Fruit fly (Drosophila melanogaster) whole organism, embryonic: Measurements from ENCODE around the gene JIL-1.

Source experiments
- B-H1 ChIP-seq: fragments of 200-800 bp; sonication (Bioruptor generic); IDR thresholded peaks from 3 replicates; pipeline ENCODE4 v1.3.6; 2022; ENCODE audit warnings: missing biosample characterization, missing genetic modification characterization
- CG10431 ChIP-seq: fragments of 200-800 bp; sonication (Bioruptor generic); optimal IDR thresholded peaks from 3 replicates; lab custom pipeline; 2018; ENCODE audit warnings: missing biosample characterization, mild to moderate bottlenecking, missing genetic modification characterization
- CG10565 ChIP-seq: fragments of 200-800 bp; sonication (Bioruptor generic); optimal IDR thresholded peaks from 3 replicates; lab custom pipeline; 2016; ENCODE audit warnings: missing biosample characterization, mild to moderate bottlenecking, missing genetic modification characterization
- CG12769 ChIP-seq: fragments of 200-800 bp; sonication (Bioruptor generic); optimal IDR thresholded peaks from 2 replicates; lab custom pipeline; 2019; ENCODE audit warnings: missing biosample characterization, mild to moderate bottlenecking, missing genetic modification characterization, moderate library complexity
- CG14050 ChIP-seq: fragments of 200-800 bp; sonication (Bioruptor generic); IDR thresholded peaks from 3 replicates; pipeline ENCODE4 v1.3.6; 2022; ENCODE audit warnings: missing biosample characterization, missing genetic modification characterization
- CG1602 ChIP-seq: fragments of 200-800 bp; sonication (Bioruptor generic); optimal IDR thresholded peaks from 3 replicates; lab custom pipeline; 2016; ENCODE audit warnings: missing biosample characterization, missing genetic modification characterization
- CG17568 ChIP-seq: fragments of 200-800 bp; sonication (Bioruptor generic); optimal IDR thresholded peaks from 2 replicates; lab custom pipeline; 2018; ENCODE audit warnings: missing biosample characterization, mild to moderate bottlenecking, missing genetic modification characterization, moderate library complexity
- CG33557 ChIP-seq: fragments of 200-800 bp; sonication (Bioruptor generic); optimal IDR thresholded peaks from 2 replicates; lab custom pipeline; 2019; ENCODE audit warnings: missing biosample characterization, mild to moderate bottlenecking, missing genetic modification characterization, moderate library complexity
- CG34224 ChIP-seq: fragments of 200-800 bp; sonication (Bioruptor generic); IDR thresholded peaks from 3 replicates; pipeline ENCODE4 v1.3.6; 2022; ENCODE audit warnings: missing biosample characterization, missing genetic modification characterization; ENCODE audit not compliant: partially characterized antibody
- CG34376 ChIP-seq: fragments of 200-800 bp; sonication (Bioruptor generic); optimal IDR thresholded peaks from 2 replicates; lab custom pipeline; 2018; ENCODE audit warnings: missing biosample characterization, mild to moderate bottlenecking, missing genetic modification characterization
- CG3847 ChIP-seq: fragments of 200-800 bp; sonication (Bioruptor generic); IDR thresholded peaks from 2 replicates; pipeline ENCODE4 v1.3.6; 2022; ENCODE audit warnings: missing biosample characterization, missing genetic modification characterization
- CG43689 ChIP-seq: fragments of 200-800 bp; sonication (Bioruptor generic); IDR thresholded peaks from 2 replicates; pipeline ENCODE4 v1.3.6; 2022; ENCODE audit warnings: missing biosample characterization, missing genetic modification characterization
- CG4707 ChIP-seq: fragments of 200-800 bp; sonication (Bioruptor generic); optimal IDR thresholded peaks from 2 replicates; lab custom pipeline; 2018; ENCODE audit warnings: missing biosample characterization, mild to moderate bottlenecking, missing genetic modification characterization, moderate library complexity
- CG8281 ChIP-seq: fragments of 200-800 bp; sonication (Bioruptor generic); optimal IDR thresholded peaks from 2 replicates; lab custom pipeline; 2018; ENCODE audit warnings: missing biosample characterization, mild to moderate bottlenecking, missing genetic modification characterization, moderate library complexity
- CG8478 ChIP-seq: fragments of >200 bp; optimal IDR thresholded peaks from 2 replicates; lab custom pipeline; 2018
- CG9215 ChIP-seq: fragments of 200-800 bp; sonication (Bioruptor generic); IDR thresholded peaks from 2 replicates; pipeline ENCODE4 v1.3.6; 2022; ENCODE audit warnings: missing biosample characterization, missing genetic modification characterization
- CG9437 ChIP-seq: fragments of 200-800 bp; sonication (Bioruptor generic); optimal IDR thresholded peaks from 2 replicates; lab custom pipeline; 2018; ENCODE audit warnings: missing biosample characterization, mild to moderate bottlenecking, missing genetic modification characterization
- CG9817 ChIP-seq: fragments of 200-800 bp; sonication (Bioruptor generic); optimal IDR thresholded peaks from 2 replicates; lab custom pipeline; 2018; ENCODE audit warnings: missing biosample characterization, mild to moderate bottlenecking, missing genetic modification characterization, moderate library complexity
- CkIIα-i1 ChIP-seq: fragments of 200-800 bp; sonication (Bioruptor generic); IDR thresholded peaks from 2 replicates; pipeline ENCODE4 v1.3.6; 2022; ENCODE audit warnings: missing biosample characterization, missing genetic modification characterization
- CoRest ChIP-seq: fragments of 200-800 bp; sonication (Bioruptor generic); optimal IDR thresholded peaks from 3 replicates; lab custom pipeline; 2018; ENCODE audit warnings: missing biosample characterization, mild to moderate bottlenecking, missing genetic modification characterization, moderate library complexity
- Dbx ChIP-seq: fragments of 200-800 bp; sonication (Bioruptor generic); IDR thresholded peaks from 3 replicates; pipeline ENCODE4 v1.3.6; 2022; ENCODE audit warnings: missing biosample characterization, missing genetic modification characterization
- Drgx ChIP-seq: fragments of 200-800 bp; sonication (Bioruptor generic); IDR thresholded peaks from 2 replicates; pipeline ENCODE4 v1.3.6; 2022; ENCODE audit warnings: missing biosample characterization, missing genetic modification characterization
- Eip74EF ChIP-seq, 2 experiments: fragments of 200-800 bp in 1 of 2; fragments of >200 bp in 1 of 2; sonication (Bioruptor generic) in 1 of 2; optimal IDR thresholded peaks; 2 replicates each; lab custom pipeline; 2017 to 2019; ENCODE audit warnings: missing biosample characterization in 2 of 2, missing genetic modification characterization in 2 of 2, mild to moderate bottlenecking in 1 of 2, moderate library complexity in 1 of 2
- Hsf ChIP-seq: fragments of 200-800 bp; sonication (Bioruptor generic); optimal IDR thresholded peaks from 3 replicates; lab custom pipeline; 2016; ENCODE audit warnings: missing biosample characterization, missing genetic modification characterization
- NC2β ChIP-seq: fragments of 200-800 bp; sonication (Bioruptor generic); optimal IDR thresholded peaks from 2 replicates; lab custom pipeline; 2016; ENCODE audit warnings: missing biosample characterization, missing genetic modification characterization
- NfI ChIP-seq: fragments of 200-800 bp; sonication (Bioruptor generic); optimal IDR thresholded peaks from 3 replicates; lab custom pipeline; 2018; ENCODE audit warnings: missing biosample characterization, mild to moderate bottlenecking, missing genetic modification characterization, moderate library complexity
- Rx ChIP-seq: fragments of 200-800 bp; sonication (Bioruptor generic); IDR thresholded peaks from 2 replicates; pipeline ENCODE4 v1.3.6; 2022; ENCODE audit warnings: missing biosample characterization, missing genetic modification characterization
- bab2 ChIP-seq: fragments of 200-800 bp; sonication (Bioruptor generic); optimal IDR thresholded peaks from 2 replicates; lab custom pipeline; 2016; ENCODE audit warnings: missing biosample characterization, missing genetic modification characterization
- bbx ChIP-seq: fragments of 200-800 bp; sonication (Bioruptor generic); IDR thresholded peaks from 2 replicates; pipeline ENCODE4 v1.3.6; 2022; ENCODE audit warnings: missing biosample characterization, missing genetic modification characterization; ENCODE audit not compliant: partially characterized antibody
- bsh ChIP-seq, 2 experiments: fragments of 200-800 bp; sonication (Bioruptor generic); optimal IDR thresholded peaks; 2 replicates each; lab custom pipeline; 2017 to 2018; ENCODE audit warnings: mild to moderate bottlenecking in 2 of 2, missing biosample characterization in 2 of 2, missing genetic modification characterization in 2 of 2, moderate library complexity in 1 of 2
- btn ChIP-seq: fragments of 200-800 bp; sonication (Bioruptor generic); optimal IDR thresholded peaks from 2 replicates; lab custom pipeline; 2016; ENCODE audit warnings: missing biosample characterization, missing genetic modification characterization
- cad ChIP-seq: fragments of >200 bp; optimal IDR thresholded peaks from 2 replicates; lab custom pipeline; 2017; ENCODE audit warnings: missing biosample characterization, missing genetic modification characterization
- croc ChIP-seq: fragments of 200-800 bp; sonication (Bioruptor generic); conservative IDR thresholded peaks from 3 replicates; pipeline ENCODE4 v1.3.6; 2022; ENCODE audit warnings: missing biosample characterization, missing genetic modification characterization
- crol ChIP-seq: fragments of 200-800 bp; sonication (Bioruptor generic); IDR thresholded peaks from 2 replicates; pipeline ENCODE4 v1.3.6; 2022; ENCODE audit warnings: missing biosample characterization, missing genetic modification characterization
- dpn ChIP-seq, 2 experiments: fragments of 200-800 bp; sonication (Bioruptor generic); optimal IDR thresholded peaks; 3 replicates each; lab custom pipeline; 2016; ENCODE audit warnings: missing biosample characterization in 2 of 2, missing genetic modification characterization in 2 of 2
- emc ChIP-seq: fragments of 200-800 bp; sonication (Bioruptor generic); optimal IDR thresholded peaks from 2 replicates; lab custom pipeline; 2016; ENCODE audit warnings: missing biosample characterization, missing genetic modification characterization
- fd64A ChIP-seq: fragments of 200-800 bp; sonication (Bioruptor generic); optimal IDR thresholded peaks from 3 replicates; lab custom pipeline; 2018; ENCODE audit warnings: missing biosample characterization, mild to moderate bottlenecking, missing genetic modification characterization
- gsb ChIP-seq: fragments of 200-800 bp; sonication (Bioruptor generic); IDR thresholded peaks from 2 replicates; pipeline ENCODE4 v1.3.6; 2022; ENCODE audit warnings: missing biosample characterization, missing genetic modification characterization
- gt ChIP-seq: fragments of 200-800 bp; sonication (Bioruptor generic); IDR thresholded peaks from 2 replicates; pipeline ENCODE4 v1.3.6; 2022; ENCODE audit warnings: missing biosample characterization, missing genetic modification characterization
- hth ChIP-seq: fragments of >200 bp; optimal IDR thresholded peaks from 2 replicates; lab custom pipeline; 2017; ENCODE audit warnings: inconsistent platforms
- insv ChIP-seq, 2 experiments: fragments of 200-800 bp; sonication (Bioruptor generic); optimal IDR thresholded peaks; 3 replicates each; lab custom pipeline; 2016 to 2018; ENCODE audit warnings: missing biosample characterization in 2 of 2, missing genetic modification characterization in 2 of 2
- ken ChIP-seq: fragments of 200-800 bp; sonication (Bioruptor generic); IDR thresholded peaks from 3 replicates; pipeline ENCODE4 v1.3.6; 2022; ENCODE audit warnings: missing biosample characterization, missing genetic modification characterization
- klu ChIP-seq: fragments of 200-800 bp; sonication (Bioruptor generic); IDR thresholded peaks from 2 replicates; pipeline ENCODE4 v1.3.6; 2022; ENCODE audit warnings: missing biosample characterization, missing genetic modification characterization
- lab ChIP-seq: fragments of 200-800 bp; sonication (Bioruptor generic); optimal IDR thresholded peaks from 3 replicates; lab custom pipeline; 2017; ENCODE audit warnings: missing biosample characterization, missing genetic modification characterization, mild to moderate bottlenecking, moderate library complexity, missing genetic modification reagents
- lmd ChIP-seq: fragments of 200-800 bp; sonication (Bioruptor generic); IDR thresholded peaks from 2 replicates; pipeline ENCODE4 v1.3.6; 2022; ENCODE audit warnings: missing biosample characterization, missing genetic modification characterization
- lola ChIP-seq, 3 experiments: fragments of >200 bp in 2 of 3; fragments of 200-800 bp in 1 of 3; sonication (Bioruptor generic) in 1 of 3; optimal IDR thresholded peaks; 2 replicates each; lab custom pipeline; 2017 to 2019; ENCODE audit warnings: missing biosample characterization in 3 of 3, missing genetic modification characterization in 3 of 3, mild to moderate bottlenecking in 1 of 3, moderate library complexity in 1 of 3
- repo ChIP-seq: fragments of 200-800 bp; sonication (Bioruptor generic); optimal IDR thresholded peaks from 2 replicates; lab custom pipeline; 2016; ENCODE audit warnings: missing biosample characterization, missing genetic modification characterization
- run ChIP-seq: fragments of 200-800 bp; sonication (Bioruptor generic); optimal IDR thresholded peaks from 3 replicates; lab custom pipeline; 2018; ENCODE audit warnings: missing biosample characterization, mild to moderate bottlenecking, missing genetic modification characterization
- slp2 ChIP-seq: fragments of 200-800 bp; sonication (Bioruptor generic); optimal IDR thresholded peaks from 2 replicates; lab custom pipeline; 2016; ENCODE audit warnings: missing biosample characterization, missing genetic modification characterization
- so ChIP-seq: fragments of 200-800 bp; sonication (Bioruptor generic); IDR thresholded peaks from 3 replicates; pipeline ENCODE4 v1.3.6; 2022; ENCODE audit warnings: missing biosample characterization, missing genetic modification characterization
- tin ChIP-seq: fragments of 200-800 bp; sonication (Bioruptor generic); optimal IDR thresholded peaks from 3 replicates; lab custom pipeline; 2016; ENCODE audit warnings: missing biosample characterization, missing genetic modification characterization

The JIL-1 gene

DNA sequence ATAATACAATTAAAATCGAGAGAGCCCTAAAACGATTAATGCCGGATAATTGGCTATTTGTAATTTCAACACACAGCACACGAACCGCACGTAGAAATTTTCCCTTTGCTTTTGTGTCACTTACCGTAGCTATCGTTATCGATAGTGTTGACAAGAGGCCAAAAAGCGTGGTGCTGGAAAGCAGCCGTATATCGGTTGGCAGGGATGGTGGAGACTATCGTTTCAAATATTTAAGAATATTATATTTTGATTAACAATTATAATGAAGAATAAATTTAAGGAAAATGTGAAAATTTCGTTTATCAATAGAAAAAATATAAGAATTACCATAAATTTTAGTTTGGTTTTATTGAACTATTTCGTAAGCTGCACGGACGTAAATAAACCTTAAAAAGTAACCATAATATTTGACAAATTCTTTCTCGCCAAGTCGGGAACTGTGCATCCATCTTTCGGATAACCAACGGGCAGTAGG lies at the start of gene JIL-1 (continued):
- TF ChIP-seq bab2 (GFP tag; lab: Kevin White, UChicago) = peak; percentile 48
- TF ChIP-seq CoRest (tag; lab: Kevin White, UChicago) = peak; percentile 60
- TF ChIP-seq Eip74EF (GFP tag; optimal IDR thresholded peaks at IDR 0.05; lab: Kevin White, UChicago) = no peak
- TF ChIP-seq CG10431 (GFP tag; lab: Kevin White, UChicago) = peak; percentile 4
- peak; percentile 50 for TF ChIP-seq Hsf (GFP tag; lab: Kevin White, UChicago)
- TF ChIP-seq Rx (GFP tag; lab: Robert Waterston, UW) = peak; percentile 52
- TF ChIP-seq CG14050 (GFP tag; lab: Robert Waterston, UW) = peak; percentile 66; the same call in 2 of the 3 replicates
- TF ChIP-seq ken (GFP tag; lab: Robert Waterston, UW) = peak; percentile 81
- TF ChIP-seq slp2 = peak; percentile 24
- peak; percentile 26 for TF ChIP-seq CG34376 (GFP tag; lab: Kevin White, UChicago)
- TF ChIP-seq klu (GFP tag; lab: Robert Waterston, UW) = no peak
- peak; percentile 25 for TF ChIP-seq CG4707 (GFP tag; lab: Kevin White, UChicago)
- TF ChIP-seq NfI (GFP tag; lab: Kevin White, UChicago) = peak; percentile 72
- TF ChIP-seq cad (GFP tag; lab: Kevin White, UChicago) = no peak
- no peak for TF ChIP-seq B-H1 (GFP tag; lab: Robert Waterston, UW)
- no peak for TF ChIP-seq hth (lab: Kevin White, UChicago)
- no peak for TF ChIP-seq gt (GFP tag; lab: Robert Waterston, UW)
- peak; percentile 28; the same call in 1 of the 2 replicates for TF ChIP-seq gsb
- TF ChIP-seq CG33557 = peak; percentile 28
- peak; percentile 25 for TF ChIP-seq CG17568
- peak; percentile 83 for TF ChIP-seq CG34224 (GFP tag; lab: Robert Waterston, UW)
- peak; percentile 96 for TF ChIP-seq CG3847 (GFP tag; lab: Robert Waterston, UW)
- TF ChIP-seq NC2β (GFP tag; lab: Kevin White, UChicago) = peak; percentile 52
- peak in 1 of 2 experiments; percentile 31 for TF ChIP-seq bsh (GFP tag; optimal IDR thresholded peaks at IDR 0.05; lab: Kevin White, UChicago)
- TF ChIP-seq so (GFP tag; lab: Robert Waterston, UW) = peak; percentile 28; the same call in 2 of the 3 replicates
- TF ChIP-seq Drgx (GFP tag; lab: Robert Waterston, UW) = peak; percentile 24; the same call in 1 of the 2 replicates
- TF ChIP-seq CG8478 (lab: Kevin White, UChicago) = no peak
- TF ChIP-seq CG9215 = peak; percentile 68
- TF ChIP-seq CkIIα-i1 (GFP tag; lab: Robert Waterston, UW) = no peak
- peak; percentile 8 for TF ChIP-seq emc (GFP tag; lab: Kevin White, UChicago)
- peak in 1 of 3 experiments; percentile 30 for TF ChIP-seq lola (GFP tag; optimal IDR thresholded peaks at IDR 0.05; lab: Kevin White, UChicago)
- TF ChIP-seq CG12769 (tag; lab: Kevin White, UChicago) = peak; percentile 35
- peak; percentile 60 for TF ChIP-seq CG9817 (tag; lab: Kevin White, UChicago)
- TF ChIP-seq btn (GFP tag; lab: Kevin White, UChicago) = no peak
- peak; percentile 30 for TF ChIP-seq CG9437 (GFP tag; lab: Kevin White, UChicago)
- TF ChIP-seq CG10565 (GFP tag; lab: Kevin White, UChicago) = no peak
- TF ChIP-seq CG1602 = peak; percentile 46
- 0 out of 2 replicates have a peak, but pooled peaks have one; percentile 31 for TF ChIP-seq CG43689 (GFP tag; lab: Robert Waterston, UW)
- TF ChIP-seq insv (GFP tag; optimal IDR thresholded peaks at IDR 0.05; lab: Kevin White, UChicago) = no peak
- peak; percentile 76; the same call in 1 of the 2 replicates for TF ChIP-seq lmd (GFP tag; lab: Robert Waterston, UW)
- TF ChIP-seq croc (GFP tag; lab: Robert Waterston, UW) = peak; percentile 54; the same call in 2 of the 3 replicates
- TF ChIP-seq bbx (GFP tag; lab: Robert Waterston, UW) = peak; percentile 89
- TF ChIP-seq Dbx (GFP tag; lab: Robert Waterston, UW) = peak; percentile 93
- TF ChIP-seq dpn (GFP tag; optimal IDR thresholded peaks at IDR 0.05; lab: Kevin White, UChicago) = peak; percentile 58 to 60
- TF ChIP-seq crol (GFP tag; lab: Robert Waterston, UW) = no peak
- TF ChIP-seq tin = peak; percentile 61
- peak; percentile 19 for TF ChIP-seq repo
- no peak for TF ChIP-seq CG8281 (tag; lab: Kevin White, UChicago)
- TF ChIP-seq fd64A (GFP tag; lab: Kevin White, UChicago) = no peak
- no peak for TF ChIP-seq run (tag; lab: Kevin White, UChicago)
- peak; percentile 65 for TF ChIP-seq lab
